Worm (Caenorhabditis elegans): ENCODE results near the gene him-4.

The him-4 gene

ce11 chrX:9795579-9795978 is 78.2 kb downstream of the him-4 start:
- TF ChIP-seq Y55F3AM.14 (GFP tag; optimal IDR thresholded peaks at IDR 0.05) (no peak), mab-5 (tag; optimal IDR thresholded peaks at IDR 0.05) (no peak), ztf-4 (tag; optimal IDR thresholded peaks at IDR 0.05) (no peak), nhr-77 (tag; optimal IDR thresholded peaks at IDR 0.05) (no peak), lin-13 (GFP tag; optimal IDR thresholded peaks at IDR 0.05) (no peak), egl-27 (tag; optimal IDR thresholded peaks at IDR 0.05) (no peak), fos-1 (tag; optimal IDR thresholded peaks at IDR 0.05) (peak; percentile 30), ceh-82 (tag; optimal IDR thresholded peaks at IDR 0.05) (no peak)

- TF ChIP-seq lsy-2 (tag; optimal IDR thresholded peaks at IDR 0.05) (no peak), snpc-4 (tag; optimal IDR thresholded peaks at IDR 0.05) (no peak), zag-1 (tag; optimal IDR thresholded peaks at IDR 0.05) (no peak), F13H6.1 (tag; optimal IDR thresholded peaks at IDR 0.05) (no peak), alr-1 (tag; optimal IDR thresholded peaks at IDR 0.05) (no peak), skn-1 (tag; optimal IDR thresholded peaks at IDR 0.05) (no peak), nhr-21 (tag; optimal IDR thresholded peaks at IDR 0.05) (no peak), sma-3 (GFP tag; optimal IDR thresholded peaks at IDR 0.05) (no peak), nhr-12 (tag; optimal IDR thresholded peaks at IDR 0.05) (no peak), peb-1 (tag; optimal IDR thresholded peaks at IDR 0.05) (no peak), nhr-129 (tag; optimal IDR thresholded peaks at IDR 0.05) (no peak), ZK546.5 (tag; optimal IDR thresholded peaks at IDR 0.05) (no peak)
Measured at ce11 chrX:9796063-9796462, 78.7 kb downstream of the him-4 start.

- no peak for TF ChIP-seq mab-5 (tag; optimal IDR thresholded peaks at IDR 0.05)
- no peak for TF ChIP-seq sem-4 (tag; optimal IDR thresholded peaks at IDR 0.05)
- TF ChIP-seq unc-55 (GFP tag; optimal IDR thresholded peaks at IDR 0.05) = peak; percentile 31
- no peak for TF ChIP-seq ztf-4 (tag; optimal IDR thresholded peaks at IDR 0.05)
- peak; percentile 11 for TF ChIP-seq C34F6.9 (tag; optimal IDR thresholded peaks at IDR 0.05)
- no peak for TF ChIP-seq sma-9 (GFP tag; optimal IDR thresholded peaks at IDR 0.05)
- TF ChIP-seq sma-9 (tag; optimal IDR thresholded peaks at IDR 0.05) = no peak
Measured at ce11 chrX:9798530-9798929, 81.2 kb downstream of the him-4 start, which contains the start of gene F36G3.3. Gene F36G3.3 (plus strand): TSS chrX:9798835.
